Worm (Caenorhabditis elegans): Measurements from ENCODE around the gene mig-21.
A peak's percentile ranks its signal among the peaks of the same experiment; 100 is the strongest.

DNA sequence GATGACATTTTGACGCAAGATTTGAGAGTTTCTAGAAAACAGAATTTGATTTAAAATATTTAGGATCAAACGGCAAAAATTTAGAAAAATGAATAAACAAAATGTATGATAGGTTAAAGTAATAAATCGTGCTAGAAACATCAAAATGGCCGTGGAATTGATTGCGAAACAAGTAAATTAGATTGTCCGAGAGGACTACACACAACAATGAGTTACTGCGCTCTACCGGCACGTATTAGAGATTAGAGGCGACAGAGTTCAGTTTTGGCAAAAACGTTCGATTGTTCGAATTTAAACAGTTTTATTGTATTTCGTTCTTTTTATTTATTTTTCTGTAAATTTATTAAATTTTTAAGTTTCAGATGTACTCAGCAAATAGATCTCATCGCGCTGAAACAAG lies 47.5 kb upstream of the mig-21 start, which contains the start of the genes dnc-2 and bcl-7:
- TF ChIP-seq unc-39 (tag; optimal IDR thresholded peaks at IDR 0.05), result no peak
- TF ChIP-seq lin-13 (tag; optimal IDR thresholded peaks at IDR 0.05), result peak; percentile 9
